Worm (Caenorhabditis elegans) whole organism, L4/young adult: Measurements from ENCODE around the gene col-169.

Source experiments
- dao-5 ChIP-seq: sonication (generic microtip); optimal IDR thresholded peaks from 2 replicates; lab custom pipeline; 2016; ENCODE audit warnings: missing genotype, missing genetic modification characterization, moderate library complexity, missing compliant biosample characterization
- him-1 ChIP-seq: sonication (generic microtip); optimal IDR thresholded peaks from 2 replicates; lab custom pipeline; 2016; ENCODE audit warnings: missing genotype, missing genetic modification reagents, missing genetic modification characterization, missing compliant biosample characterization

DNA sequence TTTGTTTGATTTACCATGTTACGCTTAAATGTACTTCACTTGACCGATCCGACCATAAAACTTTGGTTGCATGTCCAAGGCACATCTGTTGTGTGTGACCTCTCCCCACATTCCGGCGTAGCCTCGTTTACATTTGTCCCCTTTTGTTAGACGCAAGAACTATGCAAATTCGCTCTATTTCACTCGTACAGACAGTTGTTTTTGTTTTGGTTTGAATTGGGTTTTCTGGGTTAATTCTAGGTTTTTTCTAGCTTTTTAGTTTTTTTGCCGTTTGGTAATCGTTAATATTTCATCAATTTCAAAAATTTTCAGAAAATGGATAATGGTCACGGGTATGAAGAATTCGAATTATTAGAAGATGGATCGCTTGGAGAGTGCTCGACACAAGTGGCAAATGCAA lies 36.1 kb upstream of the col-169 start, which contains the start of gene mom-1:
- TF ChIP-seq him-1 (tag; lab: Kevin White, UChicago): no peak
- TF ChIP-seq dao-5 (tag; lab: Kevin White, UChicago): no peak
